Worm (Caenorhabditis elegans): ENCODE data around the gene spig-7.

DNA sequence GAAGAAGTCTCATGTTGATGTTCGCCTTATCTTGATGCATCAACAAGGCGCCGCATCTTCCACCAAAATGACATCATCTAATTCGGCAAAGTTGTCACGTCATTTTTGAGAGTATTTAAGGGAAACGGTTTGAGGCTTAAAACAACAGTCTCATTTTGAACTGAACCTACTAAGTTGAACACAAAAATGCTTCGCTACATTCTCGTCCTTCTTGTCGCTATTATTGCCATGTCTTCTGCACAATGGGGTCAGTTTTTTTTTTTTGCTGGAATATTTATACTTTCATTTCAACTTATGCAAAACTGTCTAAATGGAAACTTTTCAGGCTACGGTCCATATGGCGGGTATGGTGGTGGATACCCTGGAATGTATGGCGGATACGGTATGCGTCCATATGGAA, 47.5 kb upstream of the spig-7 start, which contains the start of gene cnc-4:
- TF ChIP-seq ceh-82 (tag; optimal IDR thresholded peaks at IDR 0.05) (no peak), nhr-237 (tag; optimal IDR thresholded peaks at IDR 0.05) (no peak)

All from whole organism, L2 larva.